Fruit fly (Drosophila melanogaster) whole organism, embryonic: ENCODE measurements around the gene Cchl.

Source experiments
- Bteb2 ChIP-seq: fragments of 200-800 bp; sonication (Bioruptor generic); optimal IDR thresholded peaks from 2 replicates; lab custom pipeline; 2016; ENCODE audit warnings: missing biosample characterization, missing genetic modification characterization
- CG1024 ChIP-seq: fragments of 200-800 bp; sonication (Bioruptor generic); IDR thresholded peaks from 2 replicates; pipeline ENCODE4 v1.3.6; 2022; ENCODE audit warnings: missing biosample characterization, missing genetic modification characterization
- CG10366 ChIP-seq: fragments of 200-800 bp; sonication (Bioruptor generic); IDR thresholded peaks from 2 replicates; pipeline ENCODE4 v1.3.6; 2022; ENCODE audit warnings: missing biosample characterization, missing genetic modification characterization
- CG10431 ChIP-seq: fragments of 200-800 bp; sonication (Bioruptor generic); optimal IDR thresholded peaks from 3 replicates; lab custom pipeline; 2018; ENCODE audit warnings: missing biosample characterization, mild to moderate bottlenecking, missing genetic modification characterization
- CG11560 ChIP-seq: fragments of 200-800 bp; sonication (Bioruptor generic); IDR thresholded peaks from 3 replicates; pipeline ENCODE4 v1.3.6; 2022; ENCODE audit warnings: missing biosample characterization, missing genetic modification characterization
- CG12155 ChIP-seq: fragments of 200-800 bp; sonication (Bioruptor generic); optimal IDR thresholded peaks from 3 replicates; lab custom pipeline; 2016; ENCODE audit warnings: missing biosample characterization, missing genetic modification characterization
- CG1233 ChIP-seq: fragments of 200-800 bp; sonication (Bioruptor generic); optimal IDR thresholded peaks from 4 replicates; lab custom pipeline; 2018; ENCODE audit warnings: missing biosample characterization, mild to moderate bottlenecking, missing genetic modification characterization
- CG14014 ChIP-seq: fragments of 200-800 bp; sonication (Bioruptor generic); IDR thresholded peaks from 2 replicates; pipeline ENCODE4 v1.3.6; 2022; ENCODE audit warnings: missing biosample characterization, missing genetic modification characterization
- CG14050 ChIP-seq: fragments of 200-800 bp; sonication (Bioruptor generic); IDR thresholded peaks from 3 replicates; pipeline ENCODE4 v1.3.6; 2022; ENCODE audit warnings: missing biosample characterization, missing genetic modification characterization
- CG14441 ChIP-seq: fragments of 200-800 bp; sonication (Bioruptor generic); IDR thresholded peaks from 2 replicates; pipeline ENCODE4 v1.3.6; 2022; ENCODE audit warnings: missing biosample characterization, missing genetic modification characterization
- CG16863 ChIP-seq: fragments of 200-800 bp; sonication (Bioruptor generic); optimal IDR thresholded peaks from 3 replicates; lab custom pipeline; 2016; ENCODE audit warnings: missing biosample characterization, missing genetic modification characterization
- CG18476 ChIP-seq: fragments of 200-800 bp; sonication (Bioruptor generic); optimal IDR thresholded peaks from 2 replicates; lab custom pipeline; 2016; ENCODE audit warnings: missing biosample characterization, mild to moderate bottlenecking, missing genetic modification characterization
- CG2120 ChIP-seq: fragments of 200-800 bp; sonication (Bioruptor generic); optimal IDR thresholded peaks from 3 replicates; lab custom pipeline; 2016; ENCODE audit warnings: missing biosample characterization, missing genetic modification characterization
- CG2889 ChIP-seq: fragments of 200-800 bp; sonication (Bioruptor generic); IDR thresholded peaks from 3 replicates; pipeline ENCODE4 v1.3.6; 2022; ENCODE audit warnings: missing biosample characterization, missing genetic modification characterization
- CG30020 ChIP-seq: fragments of 200-800 bp; optimal IDR thresholded peaks from 2 replicates; lab custom pipeline; 2019; ENCODE audit warnings: missing biosample characterization, mild to moderate bottlenecking, missing genetic modification characterization, moderate library complexity
- CG30403 ChIP-seq: fragments of 200-800 bp; sonication (Bioruptor generic); optimal IDR thresholded peaks from 3 replicates; lab custom pipeline; 2016; ENCODE audit warnings: missing biosample characterization, missing genetic modification characterization
- CG31388 ChIP-seq: fragments of 200-800 bp; sonication (Bioruptor generic); optimal IDR thresholded peaks from 2 replicates; lab custom pipeline; 2016; ENCODE audit warnings: missing biosample characterization, missing genetic modification characterization
- CG31441 ChIP-seq: fragments of 200-800 bp; sonication (Bioruptor generic); IDR thresholded peaks from 2 replicates; pipeline ENCODE4 v1.3.6; 2022; ENCODE audit warnings: missing biosample characterization, missing genetic modification characterization
- CG34224 ChIP-seq: fragments of 200-800 bp; sonication (Bioruptor generic); IDR thresholded peaks from 3 replicates; pipeline ENCODE4 v1.3.6; 2022; ENCODE audit warnings: missing biosample characterization, missing genetic modification characterization; ENCODE audit not compliant: partially characterized antibody
- CG4424 ChIP-seq: fragments of 200-800 bp; sonication (Bioruptor generic); optimal IDR thresholded peaks from 3 replicates; lab custom pipeline; 2016; ENCODE audit warnings: missing biosample characterization, missing genetic modification characterization
- CG4707 ChIP-seq: fragments of 200-800 bp; sonication (Bioruptor generic); optimal IDR thresholded peaks from 2 replicates; lab custom pipeline; 2018; ENCODE audit warnings: missing biosample characterization, mild to moderate bottlenecking, missing genetic modification characterization, moderate library complexity
- CG6854 ChIP-seq: fragments of 200-800 bp; sonication (Bioruptor generic); optimal IDR thresholded peaks from 3 replicates; lab custom pipeline; 2017; ENCODE audit warnings: missing biosample characterization, mild to moderate bottlenecking, missing genetic modification characterization
- CG8089 ChIP-seq: fragments of 200-800 bp; sonication (Bioruptor generic); optimal IDR thresholded peaks from 3 replicates; lab custom pipeline; 2016; ENCODE audit warnings: missing biosample characterization, missing genetic modification characterization
- CG9797 ChIP-seq: fragments of 200-800 bp; sonication (Bioruptor generic); optimal IDR thresholded peaks from 3 replicates; lab custom pipeline; 2018; ENCODE audit warnings: missing biosample characterization, mild to moderate bottlenecking, missing genetic modification characterization
- Fer2 ChIP-seq: fragments of 200-800 bp; sonication (Bioruptor generic); optimal IDR thresholded peaks from 2 replicates; lab custom pipeline; 2018; ENCODE audit warnings: missing biosample characterization, mild to moderate bottlenecking, missing genetic modification characterization, moderate library complexity
- Gug ChIP-seq: fragments of 200-800 bp; sonication (Bioruptor generic); IDR thresholded peaks from 4 replicates; pipeline ENCODE4 v1.3.6; 2022; ENCODE audit warnings: missing biosample characterization, missing genetic modification characterization
- Hr39 ChIP-seq: fragments of >200 bp; optimal IDR thresholded peaks from 2 replicates; lab custom pipeline; 2017
- MESR4 ChIP-seq: fragments of 200-800 bp; sonication (Bioruptor generic); optimal IDR thresholded peaks from 2 replicates; lab custom pipeline; 2018; ENCODE audit warnings: missing biosample characterization, mild to moderate bottlenecking, missing genetic modification characterization, moderate library complexity
- NC2β ChIP-seq: fragments of 200-800 bp; sonication (Bioruptor generic); optimal IDR thresholded peaks from 2 replicates; lab custom pipeline; 2016; ENCODE audit warnings: missing biosample characterization, missing genetic modification characterization
- Ptx1 ChIP-seq: fragments of 200-800 bp; sonication (Bioruptor generic); IDR thresholded peaks from 2 replicates; pipeline ENCODE4 v1.3.6; 2022; ENCODE audit warnings: missing biosample characterization, missing genetic modification characterization
- Sry-δ ChIP-seq: fragments of 200-800 bp; sonication (Bioruptor generic); optimal IDR thresholded peaks from 2 replicates; lab custom pipeline; 2016; ENCODE audit warnings: missing biosample characterization, missing genetic modification characterization
- YL-1 ChIP-seq: fragments of 200-800 bp; sonication (Bioruptor generic); optimal IDR thresholded peaks from 3 replicates; lab custom pipeline; 2017; ENCODE audit warnings: missing biosample characterization, mild to moderate bottlenecking, missing genetic modification characterization
- bbx ChIP-seq: fragments of 200-800 bp; sonication (Bioruptor generic); IDR thresholded peaks from 2 replicates; pipeline ENCODE4 v1.3.6; 2022; ENCODE audit warnings: missing biosample characterization, missing genetic modification characterization; ENCODE audit not compliant: partially characterized antibody
- btn ChIP-seq: fragments of 200-800 bp; sonication (Bioruptor generic); optimal IDR thresholded peaks from 2 replicates; lab custom pipeline; 2016; ENCODE audit warnings: missing biosample characterization, missing genetic modification characterization
- corto ChIP-seq: fragments of 200-800 bp; sonication (Bioruptor generic); optimal IDR thresholded peaks from 2 replicates; lab custom pipeline; 2016; ENCODE audit warnings: missing biosample characterization, mild to moderate bottlenecking, missing genetic modification characterization, moderate library complexity
- gsb ChIP-seq: fragments of 200-800 bp; sonication (Bioruptor generic); IDR thresholded peaks from 2 replicates; pipeline ENCODE4 v1.3.6; 2022; ENCODE audit warnings: missing biosample characterization, missing genetic modification characterization
- jing ChIP-seq: fragments of 200-800 bp; sonication (Bioruptor generic); optimal IDR thresholded peaks from 2 replicates; lab custom pipeline; 2018; ENCODE audit warnings: missing biosample characterization, mild to moderate bottlenecking, missing genetic modification characterization
- mam ChIP-seq: fragments of 200-800 bp; sonication (Bioruptor generic); optimal IDR thresholded peaks from 3 replicates; lab custom pipeline; 2016; ENCODE audit warnings: missing biosample characterization, missing genetic modification characterization
- p53 ChIP-seq: fragments of 200-800 bp; sonication (Bioruptor generic); optimal IDR thresholded peaks from 2 replicates; lab custom pipeline; 2016; ENCODE audit warnings: missing biosample characterization, missing genetic modification characterization
- pb ChIP-seq: fragments of 200-800 bp; sonication (Bioruptor generic); optimal IDR thresholded peaks from 3 replicates; lab custom pipeline; 2016; ENCODE audit warnings: missing biosample characterization, missing genetic modification characterization
- sens ChIP-seq: fragments of 200-800 bp; sonication (Bioruptor generic); peaks from one replicate; lab custom pipeline; 2016; ENCODE audit warnings: missing biosample characterization, missing genetic modification characterization
- stwl ChIP-seq: fragments of 200-800 bp; sonication (Bioruptor generic); optimal IDR thresholded peaks from 3 replicates; lab custom pipeline; 2018; ENCODE audit warnings: missing biosample characterization, mild to moderate bottlenecking, missing genetic modification characterization, moderate library complexity
- wor ChIP-seq: fragments of 200-800 bp; sonication (Bioruptor generic); IDR thresholded peaks from 2 replicates; pipeline ENCODE4 v1.3.6; 2022; ENCODE audit warnings: missing biosample characterization, missing genetic modification characterization

Cchl gene

dm6 chr3R:22023041-22023626 lies 4.1 kb downstream of the Cchl start, which contains the start of the genes Mitofilin and mRpL35 (continued):
- TF ChIP-seq Hr39 (no peak), CG16863 (no peak), NC2β (GFP tag; lab: Kevin White, UChicago) (peak; percentile 53), CG18476 (GFP tag; lab: Kevin White, UChicago) (no peak), CG1233 (peak; percentile 24), Gug (peak; percentile 24; the same call in 2 of the 4 replicates), Ptx1 (GFP tag; lab: Robert Waterston, UW) (0 out of 2 replicates have a peak, but pooled peaks have one; percentile 36), gsb (GFP tag; lab: Robert Waterston, UW) (no peak), CG31388 (GFP tag; lab: Kevin White, UChicago) (no peak), CG2889 (GFP tag; lab: Robert Waterston, UW) (no peak; the same call in 2 of the 3 replicates), CG4707 (GFP tag; lab: Kevin White, UChicago) (no peak), CG9797 (GFP tag; lab: Kevin White, UChicago) (peak; percentile 9), stwl (tag; lab: Kevin White, UChicago) (peak; percentile 41), mam (GFP tag; lab: Kevin White, UChicago) (peak; percentile 58), CG6854 (GFP tag; lab: Kevin White, UChicago) (no peak), CG4424 (GFP tag; lab: Kevin White, UChicago) (peak; percentile 38), btn (no peak), wor (no peak), CG30020 (tag; lab: Kevin White, UChicago) (peak; percentile 17), CG10366 (GFP tag; lab: Robert Waterston, UW) (no peak), CG34224 (GFP tag; lab: Robert Waterston, UW) (0 out of 3 replicates have a peak, but pooled peaks have one; percentile 24), Bteb2 (GFP tag; lab: Kevin White, UChicago) (no peak), sens (peak; percentile 87), CG8089 (GFP tag; lab: Kevin White, UChicago) (peak; percentile 7), Sry-δ (GFP tag; lab: Kevin White, UChicago) (peak; percentile 94), CG30403 (GFP tag; lab: Kevin White, UChicago) (peak; percentile 63), p53 (GFP tag; lab: Kevin White, UChicago) (peak; percentile 38), YL-1 (peak; percentile 63), CG14441 (GFP tag; lab: Robert Waterston, UW) (peak; percentile 22; the same call in 1 of the 2 replicates), CG10431 (GFP tag; lab: Kevin White, UChicago) (no peak), bbx (GFP tag; lab: Robert Waterston, UW) (peak; percentile 53), corto (GFP tag; lab: Kevin White, UChicago) (no peak), pb (GFP tag; lab: Kevin White, UChicago) (peak; percentile 51), CG31441 (no peak), MESR4 (GFP tag; lab: Kevin White, UChicago) (peak; percentile 34), CG1024 (GFP tag; lab: Robert Waterston, UW) (no peak), CG14050 (no peak), CG14014 (GFP tag; lab: Robert Waterston, UW) (no peak), CG12155 (peak; percentile 50), CG2120 (peak; percentile 69), CG11560 (no peak), jing (GFP tag; lab: Kevin White, UChicago) (no peak), Fer2 (tag; lab: Kevin White, UChicago) (no peak)
